Fruit fly (Drosophila melanogaster): Measurements from ENCODE around the gene CG14989.

DNA sequence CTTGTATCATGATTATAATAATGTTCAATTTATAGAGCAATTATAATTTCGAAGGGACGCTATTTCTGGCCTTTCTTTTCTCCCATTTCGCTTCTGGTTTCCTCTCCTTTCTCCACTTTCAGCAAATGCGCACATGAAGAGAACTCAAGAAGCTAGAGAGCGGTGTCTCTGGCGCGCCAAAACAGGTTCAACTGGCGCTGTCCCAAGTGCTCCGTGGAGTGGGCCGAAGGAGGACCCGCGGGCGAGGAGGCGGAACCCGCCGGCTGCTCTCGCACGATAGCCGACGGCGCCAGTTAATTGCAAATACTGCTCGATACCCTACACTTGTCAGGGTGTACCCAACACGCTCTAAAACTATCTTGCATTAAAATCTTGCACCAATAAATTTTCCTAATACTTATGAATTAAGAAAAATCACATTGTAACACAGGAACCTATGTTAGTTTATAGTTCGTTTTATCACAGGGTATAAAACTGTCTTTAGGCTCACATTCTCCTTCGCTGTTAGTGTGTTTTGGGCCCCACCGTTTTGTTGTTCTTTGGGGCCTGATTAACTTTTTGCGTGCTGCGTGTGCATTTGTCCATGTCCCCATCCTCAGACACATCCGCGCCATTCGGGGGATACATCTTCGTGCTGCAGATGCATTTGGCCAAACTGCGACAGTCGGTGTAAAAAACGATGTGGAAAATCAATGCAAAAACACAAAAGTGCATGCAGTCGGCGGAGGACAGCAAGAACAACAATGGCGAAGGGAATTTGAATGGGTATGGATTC is 17.0 kb upstream of the CG14989 start:
- TF ChIP-seq Meics (GFP tag; optimal IDR thresholded peaks at IDR 0.05) (peak; percentile 85), seq (GFP tag; IDR thresholded peaks at IDR 0.05) (peak; percentile 90), bigmax (GFP tag; optimal IDR thresholded peaks at IDR 0.05) (no peak), CG10274 (GFP tag; optimal IDR thresholded peaks at IDR 0.05) (peak; percentile 86)

All from whole organism, embryonic.